Fruit fly (Drosophila melanogaster): ENCODE data around the gene Cp19.

Cp19 gene

dm6 chr3L:8699612-8700011 lies 30.1 kb upstream of the Cp19 start (continued):
- TF ChIP-seq CG5180 (GFP tag; optimal IDR thresholded peaks at IDR 0.05) (no peak), CG3281 (GFP tag; optimal IDR thresholded peaks at IDR 0.05) (no peak), CG30431 (GFP tag; optimal IDR thresholded peaks at IDR 0.05) (no peak), mam (GFP tag; optimal IDR thresholded peaks at IDR 0.05) (no peak), CG2120 (GFP tag; optimal IDR thresholded peaks at IDR 0.05) (no peak), stc (GFP tag; IDR thresholded peaks at IDR 0.05) (no peak), CG31441 (GFP tag; IDR thresholded peaks at IDR 0.05) (no peak), Usf (GFP tag; optimal IDR thresholded peaks at IDR 0.05) (no peak), grau (tag; optimal IDR thresholded peaks at IDR 0.05) (no peak), CG15696 (tag; optimal IDR thresholded peaks at IDR 0.05) (peak; percentile 59), CG4820 (GFP tag; optimal IDR thresholded peaks at IDR 0.05) (no peak), CG18764 (GFP tag; optimal IDR thresholded peaks at IDR 0.05) (no peak), CG6272 (GFP tag; IDR thresholded peaks at IDR 0.05) (no peak), CG12236 (GFP tag; optimal IDR thresholded peaks at IDR 0.05) (no peak), org-1 (GFP tag; optimal IDR thresholded peaks at IDR 0.05) (no peak), eve (GFP tag; optimal IDR thresholded peaks at IDR 0.05) (no peak), CG2678 (tag; optimal IDR thresholded peaks at IDR 0.05) (no peak), CG12769 (tag; optimal IDR thresholded peaks at IDR 0.05) (no peak), CG9727 (GFP tag; optimal IDR thresholded peaks at IDR 0.05) (no peak), sens-2 (GFP tag; IDR thresholded peaks at IDR 0.05) (peak; percentile 49; the same call in 1 of the 2 replicates), CG12104 (GFP tag; optimal IDR thresholded peaks at IDR 0.05) (no peak), CG2889 (GFP tag; IDR thresholded peaks at IDR 0.05) (no peak), CG12942 (GFP tag; optimal IDR thresholded peaks at IDR 0.05) (no peak), fd102C (GFP tag; optimal IDR thresholded peaks at IDR 0.05) (no peak), ro (GFP tag; IDR thresholded peaks at IDR 0.05) (no peak), Mad (GFP tag; optimal IDR thresholded peaks at IDR 0.05) (no peak), kay (GFP tag; optimal IDR thresholded peaks at IDR 0.05) (no peak), CG3838 (GFP tag; optimal IDR thresholded peaks at IDR 0.05) (no peak), ttk (GFP tag; IDR thresholded peaks at IDR 0.05) (no peak), gem (tag; optimal IDR thresholded peaks at IDR 0.05) (no peak), hth (optimal IDR thresholded peaks at IDR 0.05) (no peak), CG3995 (GFP tag; optimal IDR thresholded peaks at IDR 0.05) (no peak), CG10565 (GFP tag; optimal IDR thresholded peaks at IDR 0.05) (no peak), trh (GFP tag; optimal IDR thresholded peaks at IDR 0.05) (no peak), MBD-R2 (GFP tag; IDR thresholded peaks at IDR 0.05) (no peak), Pdp1 (GFP tag; optimal IDR thresholded peaks at IDR 0.05) (no peak), CG33213 (GFP tag; optimal IDR thresholded peaks at IDR 0.05) (no peak), ci (GFP tag; IDR thresholded peaks at IDR 0.05) (peak; percentile 41; the same call in 1 of the 3 replicates), maf-S (GFP tag; optimal IDR thresholded peaks at IDR 0.05) (no peak), Eip74EF (GFP tag; optimal IDR thresholded peaks at IDR 0.05) (no peak), gcm (GFP tag; optimal IDR thresholded peaks at IDR 0.05) (no peak), NC2β (GFP tag; optimal IDR thresholded peaks at IDR 0.05) (no peak), CG4328 (GFP tag; optimal IDR thresholded peaks at IDR 0.05) (peak; percentile 26), hbn (GFP tag; IDR thresholded peaks at IDR 0.05; ENCODE audit: partially characterized antibody) (no peak), chif (GFP tag; optimal IDR thresholded peaks at IDR 0.05) (no peak), CG10462 (GFP tag; optimal IDR thresholded peaks at IDR 0.05) (no peak), CG34224 (GFP tag; IDR thresholded peaks at IDR 0.05; ENCODE audit: partially characterized antibody) (no peak), CG12219 (GFP tag; optimal IDR thresholded peaks at IDR 0.05) (no peak), CG18011 (GFP tag; optimal IDR thresholded peaks at IDR 0.05) (no peak), zfh2 (GFP tag; optimal IDR thresholded peaks at IDR 0.05) (no peak), gt (GFP tag; IDR thresholded peaks at IDR 0.05) (no peak), dati (GFP tag; IDR thresholded peaks at IDR 0.05) (no peak), exex (tag; optimal IDR thresholded peaks at IDR 0.05) (peak; percentile 83)
